Fruit fly (Drosophila melanogaster) whole organism, prepupa: ENCODE data around the gene CG31869.

Source experiments
- Blimp-1 ChIP-seq: fragments of 200-800 bp; sonication (Bioruptor generic); optimal IDR thresholded peaks from 3 replicates; lab custom pipeline; 2017; ENCODE audit warnings: missing biosample characterization, missing genetic modification characterization, mild to moderate bottlenecking, moderate library complexity, missing genetic modification reagents
- CG10631 ChIP-seq: fragments of 200-800 bp; sonication (Bioruptor generic); optimal IDR thresholded peaks from 2 replicates; lab custom pipeline; 2016; ENCODE audit warnings: missing biosample characterization, missing genetic modification characterization
- CG11762 ChIP-seq: fragments of 200-800 bp; sonication (Bioruptor generic); optimal IDR thresholded peaks from 3 replicates; lab custom pipeline; 2016; ENCODE audit warnings: missing biosample characterization, missing genetic modification characterization; ENCODE audit not compliant: insufficient read depth
- CG11902 ChIP-seq: fragments of 200-800 bp; sonication (Bioruptor generic); optimal IDR thresholded peaks from 3 replicates; lab custom pipeline; 2016; ENCODE audit warnings: missing biosample characterization, missing genetic modification characterization
- CG1621 ChIP-seq: fragments of 200-800 bp; sonication (Bioruptor generic); optimal IDR thresholded peaks from 3 replicates; lab custom pipeline; 2018; ENCODE audit warnings: missing biosample characterization, mild to moderate bottlenecking, missing genetic modification characterization
- CG16779 ChIP-seq: fragments of 200-800 bp; sonication (Bioruptor generic); optimal IDR thresholded peaks from 3 replicates; lab custom pipeline; 2017; ENCODE audit warnings: missing biosample characterization, mild to moderate bottlenecking, missing genetic modification characterization
- CG34406 ChIP-seq: fragments of 200-800 bp; sonication (Bioruptor generic); optimal IDR thresholded peaks from 3 replicates; lab custom pipeline; 2016; ENCODE audit warnings: missing biosample characterization, missing genetic modification characterization
- CG3919 ChIP-seq: fragments of 200-800 bp; sonication (Bioruptor generic); optimal IDR thresholded peaks from 3 replicates; lab custom pipeline; 2016; ENCODE audit warnings: missing biosample characterization, missing genetic modification characterization
- CG4318 ChIP-seq: fragments of 200-800 bp; sonication (Bioruptor generic); optimal IDR thresholded peaks from 3 replicates; lab custom pipeline; 2017; ENCODE audit warnings: missing biosample characterization, mild to moderate bottlenecking, missing genetic modification characterization
- CG6276 ChIP-seq: fragments of 200-800 bp; sonication (Bioruptor generic); optimal IDR thresholded peaks from 2 replicates; lab custom pipeline; 2017; ENCODE audit warnings: missing biosample characterization, mild to moderate bottlenecking, missing genetic modification characterization
- CG6792 ChIP-seq: fragments of 200-800 bp; sonication (Bioruptor generic); optimal IDR thresholded peaks from 3 replicates; lab custom pipeline; 2016; ENCODE audit warnings: missing biosample characterization, missing genetic modification characterization
- CG6808 ChIP-seq: fragments of 200-800 bp; sonication (Bioruptor generic); optimal IDR thresholded peaks from 3 replicates; lab custom pipeline; 2017; ENCODE audit warnings: missing biosample characterization, missing genetic modification characterization, mild to moderate bottlenecking, moderate library complexity, missing genetic modification reagents
- CG7368 ChIP-seq: fragments of 200-800 bp; sonication (Bioruptor generic); optimal IDR thresholded peaks from 3 replicates; lab custom pipeline; 2016; ENCODE audit warnings: missing biosample characterization, missing genetic modification characterization
- Eip75B ChIP-seq: fragments of 200-800 bp; sonication (Bioruptor generic); optimal IDR thresholded peaks from 3 replicates; lab custom pipeline; 2016; ENCODE audit warnings: missing biosample characterization, missing genetic modification characterization
- Eip78C ChIP-seq: fragments of 200-800 bp; sonication (Bioruptor generic); peaks from one replicate; lab custom pipeline; 2016; ENCODE audit warnings: missing biosample characterization, missing genetic modification characterization
- Ets21C ChIP-seq: fragments of 200-800 bp; sonication (Bioruptor generic); optimal IDR thresholded peaks from 3 replicates; lab custom pipeline; 2016; ENCODE audit warnings: missing biosample characterization, missing genetic modification characterization
- Ets96B ChIP-seq: fragments of 200-800 bp; optimal IDR thresholded peaks from 2 replicates; lab custom pipeline; 2019; ENCODE audit warnings: missing biosample characterization, mild to moderate bottlenecking, missing genetic modification characterization, moderate library complexity
- Hr39 ChIP-seq: fragments of 200-800 bp; sonication (Bioruptor generic); optimal IDR thresholded peaks from 2 replicates; lab custom pipeline; 2016; ENCODE audit warnings: missing biosample characterization, missing genetic modification characterization
- Met ChIP-seq: fragments of 200-800 bp; sonication (Bioruptor generic); optimal IDR thresholded peaks from 3 replicates; lab custom pipeline; 2016; ENCODE audit warnings: missing biosample characterization, missing genetic modification characterization
- Smox ChIP-seq: fragments of 200-800 bp; sonication (Bioruptor generic); optimal IDR thresholded peaks from 3 replicates; lab custom pipeline; 2016; ENCODE audit warnings: missing biosample characterization, missing genetic modification characterization
- Sox14 ChIP-seq: fragments of 200-800 bp; sonication (Bioruptor generic); optimal IDR thresholded peaks from 3 replicates; lab custom pipeline; 2016; ENCODE audit warnings: missing biosample characterization, missing genetic modification characterization
- Sox15 ChIP-seq: fragments of 200-800 bp; sonication (Bioruptor generic); optimal IDR thresholded peaks from 3 replicates; lab custom pipeline; 2016; ENCODE audit warnings: missing biosample characterization, missing genetic modification characterization
- achi ChIP-seq: fragments of 200-800 bp; sonication (Bioruptor generic); optimal IDR thresholded peaks from 3 replicates; lab custom pipeline; 2016; ENCODE audit warnings: missing biosample characterization, missing genetic modification characterization
- acj6 ChIP-seq: fragments of 200-800 bp; sonication (Bioruptor generic); optimal IDR thresholded peaks from 3 replicates; lab custom pipeline; 2016; ENCODE audit warnings: missing biosample characterization, missing genetic modification characterization
- dsx ChIP-seq: fragments of 200-800 bp; optimal IDR thresholded peaks from 3 replicates; lab custom pipeline; 2019; ENCODE audit warnings: missing biosample characterization, mild to moderate bottlenecking, missing genetic modification characterization, moderate library complexity; ENCODE audit not compliant: poor library complexity, severe bottlenecking
- eg ChIP-seq: fragments of 200-800 bp; sonication (Bioruptor generic); IDR thresholded peaks from 3 replicates; pipeline ENCODE4 v1.3.6; 2022; ENCODE audit warnings: missing biosample characterization, missing genetic modification characterization
- fd85E ChIP-seq: fragments of 200-800 bp; sonication (Bioruptor generic); optimal IDR thresholded peaks from 3 replicates; lab custom pipeline; 2016; ENCODE audit warnings: missing biosample characterization, missing genetic modification characterization
- fkh ChIP-seq: fragments of 200-800 bp; sonication (Bioruptor generic); optimal IDR thresholded peaks from 3 replicates; lab custom pipeline; 2017; ENCODE audit warnings: missing biosample characterization, mild to moderate bottlenecking, missing genetic modification characterization, moderate library complexity
- lz ChIP-seq: fragments of 200-800 bp; sonication (Bioruptor generic); optimal IDR thresholded peaks from 3 replicates; lab custom pipeline; 2016; ENCODE audit warnings: missing biosample characterization, missing genetic modification characterization
- net ChIP-seq: fragments of 200-800 bp; sonication (Bioruptor generic); optimal IDR thresholded peaks from 3 replicates; lab custom pipeline; 2016; ENCODE audit warnings: missing biosample characterization, missing genetic modification characterization
- salr ChIP-seq, 2 experiments: fragments of 200-800 bp; sonication (Bioruptor generic); optimal IDR thresholded peaks; 3 replicates each; lab custom pipeline; 2016 to 2018; ENCODE audit warnings: missing biosample characterization in 2 of 2, missing genetic modification characterization in 2 of 2, mild to moderate bottlenecking in 1 of 2
- svp ChIP-seq: fragments of 200-800 bp; sonication (Bioruptor generic); peaks from one replicate; lab custom pipeline; 2016; ENCODE audit warnings: missing biosample characterization, missing genetic modification characterization
- topi ChIP-seq: fragments of 200-800 bp; sonication (Bioruptor generic); optimal IDR thresholded peaks from 3 replicates; lab custom pipeline; 2016; ENCODE audit warnings: missing biosample characterization, missing genetic modification characterization
- vri ChIP-seq: fragments of 200-800 bp; sonication (Bioruptor generic); optimal IDR thresholded peaks from 3 replicates; lab custom pipeline; 2016; ENCODE audit warnings: missing biosample characterization, mild to moderate bottlenecking, missing genetic modification characterization

Gene CG31869

DNA sequence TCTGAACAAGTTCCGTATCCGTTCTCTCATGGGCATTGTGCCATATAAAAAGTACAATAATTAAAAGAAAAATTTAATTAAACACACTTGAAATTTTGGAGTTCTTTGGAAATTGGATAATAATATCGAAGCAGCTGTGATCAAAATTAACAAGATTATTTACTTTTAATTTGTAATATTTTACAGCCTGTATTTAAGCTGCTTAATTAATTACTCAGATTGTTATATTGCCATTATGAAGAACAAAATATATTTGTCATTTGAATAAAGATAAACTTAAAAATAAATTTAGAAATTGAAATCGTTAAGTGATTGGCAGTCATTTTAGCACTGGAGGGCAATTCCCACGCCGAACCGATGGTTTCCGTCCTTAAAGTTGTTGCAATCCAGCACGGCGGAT lies 44.7 kb upstream of the CG31869 start, which contains the start of the genes CG17139 and CG17140:
Gene CG17139, minus strand, starts transcription at position 101 of the 400 bp plus-strand sequence.
Gene CG17140, minus strand, starts transcription at position 101 of the 400 bp plus-strand sequence.
- TF ChIP-seq CG4318 (GFP tag; lab: Kevin White, UChicago) (no peak), CG6792 (GFP tag; lab: Kevin White, UChicago) (no peak), eg (GFP tag; lab: Robert Waterston, UW) (no peak), Eip78C (GFP tag; lab: Kevin White, UChicago) (no peak), CG34406 (GFP tag; lab: Kevin White, UChicago) (no peak), lz (GFP tag; lab: Kevin White, UChicago) (no peak), Blimp-1 (GFP tag; lab: Kevin White, UChicago) (no peak), net (no peak), achi (GFP tag; lab: Kevin White, UChicago) (no peak), CG6808 (GFP tag; lab: Kevin White, UChicago) (no peak), CG11762 (GFP tag; lab: Kevin White, UChicago) (no peak), CG16779 (no peak), CG10631 (GFP tag; lab: Kevin White, UChicago) (no peak), CG3919 (GFP tag; lab: Kevin White, UChicago) (no peak), CG7368 (no peak)
- TF ChIP-seq, all 60 proteins: peak for 0

DNA sequence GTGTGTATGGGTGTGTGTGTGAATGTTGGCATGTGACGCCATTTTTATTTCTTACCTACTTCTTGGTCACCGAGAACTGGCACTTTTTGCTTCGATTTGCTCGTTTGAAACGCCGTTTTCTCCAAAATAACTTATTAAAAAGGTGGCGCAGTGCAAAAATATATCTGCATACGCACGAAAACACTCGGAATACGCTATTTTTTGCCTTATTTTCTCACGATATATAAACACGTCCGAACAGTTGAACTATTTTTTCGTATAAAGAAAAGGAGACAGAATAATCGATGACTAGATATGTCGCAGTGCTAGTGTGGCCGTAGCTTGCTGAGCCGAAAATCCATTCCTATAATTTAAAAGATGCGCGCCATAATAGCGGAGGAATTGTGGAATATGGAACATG lies 41.4 kb upstream of the CG31869 start, which contains the start of gene CG6700:
Gene CG6700, minus strand, starts transcription at position 272 of the 400 bp plus-strand sequence.
- no peak for TF ChIP-seq CG34406 (GFP tag; lab: Kevin White, UChicago)
- TF ChIP-seq vri (GFP tag; lab: Kevin White, UChicago): peak; percentile 42
- TF ChIP-seq Smox (GFP tag; lab: Kevin White, UChicago): no peak
- peak; percentile 8 for TF ChIP-seq fd85E (GFP tag; lab: Kevin White, UChicago)
- peak; percentile 74 for TF ChIP-seq svp (GFP tag; lab: Kevin White, UChicago)
- TF ChIP-seq Sox14: peak; percentile 70

DNA sequence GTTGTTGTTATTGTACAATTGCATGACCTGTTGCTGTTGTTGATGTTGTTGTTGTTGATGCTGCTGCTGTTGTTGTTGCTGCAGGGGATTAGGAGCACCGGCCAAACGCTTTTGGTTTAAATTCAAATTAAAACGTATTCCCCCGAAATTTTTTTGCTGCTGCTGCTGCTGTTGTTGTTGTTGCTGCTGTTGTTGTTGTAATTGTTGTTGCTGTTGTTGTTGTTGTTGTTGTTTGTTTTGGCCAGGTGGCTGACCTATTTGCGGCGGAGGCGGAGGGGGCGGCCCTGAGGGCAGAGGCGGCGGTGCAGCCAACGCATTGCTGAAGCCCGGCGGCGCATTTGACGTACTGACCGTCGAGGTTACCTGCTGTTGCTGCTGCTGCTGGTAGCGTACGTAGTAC lies 40.7 kb upstream of the CG31869 start:
- TF ChIP-seq net (no peak), Met (no peak), Sox14 (no peak)

DNA sequence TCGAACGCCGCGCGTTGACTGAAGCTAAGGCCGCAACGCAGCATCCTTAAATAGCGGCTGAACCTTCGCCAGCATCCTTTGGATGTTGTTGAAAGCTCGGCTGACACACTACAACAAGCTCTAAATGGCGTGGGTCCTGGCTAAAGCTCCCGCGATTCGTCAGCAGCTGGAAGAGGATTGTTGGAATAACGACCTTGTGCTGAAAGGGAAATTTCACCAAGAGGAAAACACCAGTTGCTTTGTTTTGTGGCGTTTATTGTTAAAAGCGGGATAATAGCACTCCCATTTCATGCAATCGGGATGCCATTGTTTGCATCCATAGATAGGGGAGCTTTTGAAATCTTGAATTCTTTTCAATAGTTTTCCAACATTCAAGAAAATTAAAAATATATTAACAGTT lies 36.6 kb upstream of the CG31869 start, which contains the start of gene Nos:
Gene Nos, minus strand, starts transcription at position 21 of the 400 bp plus-strand sequence.
- TF ChIP-seq Blimp-1 (GFP tag; lab: Kevin White, UChicago) (no peak), Hr39 (no peak), CG11762 (GFP tag; lab: Kevin White, UChicago) (no peak), dsx (GFP tag; lab: Kevin White, UChicago) (no peak), CG11902 (no peak), topi (GFP tag; lab: Kevin White, UChicago) (no peak), Ets21C (no peak), salr (GFP tag; optimal IDR thresholded peaks at IDR 0.05; lab: Kevin White, UChicago) (no peak), CG1621 (no peak), CG6808 (GFP tag; lab: Kevin White, UChicago) (no peak)

DNA sequence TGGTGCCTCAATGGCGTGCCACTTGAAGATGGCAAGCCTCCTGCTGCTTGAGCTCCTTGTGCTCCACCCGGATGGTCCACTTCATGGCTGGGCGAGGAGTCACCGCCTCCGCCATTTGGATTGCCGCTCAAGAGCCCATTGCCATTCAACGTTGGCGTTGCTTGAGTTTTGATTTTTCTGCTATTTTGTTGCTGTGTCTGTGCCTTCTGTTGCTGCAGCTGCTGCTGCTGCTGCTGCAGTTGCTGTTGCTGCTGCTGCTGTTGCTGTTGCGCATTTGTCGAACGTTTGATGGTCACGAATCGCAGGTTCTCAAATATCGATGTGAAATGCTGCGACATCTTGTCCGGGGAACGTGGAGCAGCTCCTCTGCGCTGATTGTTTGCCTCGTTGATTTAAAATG lies 30.7 kb upstream of the CG31869 start:
- TF ChIP-seq Blimp-1 (GFP tag; lab: Kevin White, UChicago): no peak
- TF ChIP-seq CG34406 (GFP tag; lab: Kevin White, UChicago): no peak
- no peak for TF ChIP-seq acj6 (GFP tag; lab: Kevin White, UChicago)
- no peak for TF ChIP-seq Eip75B
- no peak for TF ChIP-seq Sox15 (GFP tag; lab: Kevin White, UChicago)
- no peak for TF ChIP-seq net
- no peak for TF ChIP-seq fkh
- no peak for TF ChIP-seq CG6276 (GFP tag; lab: Kevin White, UChicago)
- TF ChIP-seq Ets96B (tag; lab: Kevin White, UChicago): no peak
